Worm (Caenorhabditis elegans): ENCODE results near the gene Y17D7C.1.
"Not testable (repeated sequence)": the region's sequence is repeated elsewhere in the genome, so short reads cannot be mapped to it uniquely, and the experiment has no call there.

Y17D7C.1 gene

DNA sequence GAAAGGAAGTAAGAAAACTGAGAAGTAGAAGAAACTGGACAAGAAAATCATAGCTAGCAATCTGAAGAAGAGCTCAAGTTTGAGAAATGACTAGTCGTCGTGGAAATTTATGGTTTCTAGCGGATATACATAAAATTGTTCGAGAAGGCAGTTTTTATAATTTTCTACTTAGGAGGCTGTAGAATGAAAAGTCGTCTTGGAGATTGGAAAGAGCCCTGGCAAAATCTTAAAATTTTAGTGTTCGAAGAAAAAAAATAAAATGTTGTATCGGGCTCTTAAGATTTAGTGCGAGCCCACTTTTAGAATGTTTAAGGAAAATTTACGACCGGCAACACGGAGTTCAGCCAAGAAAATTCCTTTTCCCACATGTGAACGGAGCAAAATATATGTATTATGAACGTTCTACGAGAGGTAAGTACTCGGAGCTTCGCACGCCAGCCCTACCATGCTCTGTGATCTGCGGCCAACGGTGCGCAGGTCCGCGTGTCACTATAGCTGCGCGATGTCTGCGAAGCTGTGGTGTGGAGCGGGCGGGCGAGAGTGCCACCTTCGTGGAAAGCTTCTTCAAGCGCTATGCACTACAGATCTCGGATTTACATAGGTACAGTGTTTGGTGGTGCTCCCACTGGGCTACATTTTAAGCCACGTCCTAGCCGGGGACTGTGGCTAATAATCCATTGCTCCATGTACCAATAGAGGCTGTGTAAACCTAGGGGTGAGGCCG, 40.7 kb downstream of the Y17D7C.1 start, which contains the start of gene clec-251:
clec-251 (minus strand) TSS at position 51 of the 724 bp plus-strand sequence.
- TF ChIP-seq snpc-1.2 (GFP tag; IDR thresholded peaks at IDR 0.05) (no peak), skn-1 (tag; optimal IDR thresholded peaks at IDR 0.05) (no peak), set-16 (GFP tag; IDR thresholded peaks at IDR 0.05) (peak; percentile 51; the same call in 1 of the 2 replicates), pha-4 (GFP tag; IDR thresholded peaks at IDR 0.05) (no peak), pha-4 (tag; optimal IDR thresholded peaks at IDR 0.05) (no peak), aha-1 (tag) (peak; percentile 35), dpl-1 (GFP tag; optimal IDR thresholded peaks at IDR 0.05) (no peak), ceh-62 (tag; optimal IDR thresholded peaks at IDR 0.05) (no peak)

DNA sequence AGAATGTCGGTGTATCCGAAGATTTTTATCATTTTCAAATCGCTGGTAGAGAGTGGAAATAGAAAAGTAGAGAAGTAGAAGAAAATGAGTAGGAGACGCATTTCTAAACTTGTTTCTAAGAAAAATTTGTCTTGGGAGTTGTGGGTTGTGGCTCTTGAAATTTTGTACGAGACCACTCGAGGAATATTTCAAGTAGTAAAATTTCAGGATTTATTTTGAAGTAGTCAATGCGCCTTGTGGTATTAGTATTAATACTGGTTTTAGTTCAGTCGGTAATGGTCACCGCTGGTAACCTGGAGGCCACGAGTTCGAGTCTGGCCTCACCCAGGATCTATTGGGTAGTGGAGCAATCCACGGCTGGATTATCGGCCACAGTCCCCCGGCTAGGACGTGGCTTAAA, 42.4 kb downstream of the Y17D7C.1 start, which contains the start of gene clec-252:
clec-252 (minus strand) TSS at position 101 of the 400 bp plus-strand sequence.
- no peak for TF ChIP-seq pqm-1 (tag; optimal IDR thresholded peaks at IDR 0.05)
- no peak for TF ChIP-seq T20F7.1 (GFP tag; optimal IDR thresholded peaks at IDR 0.05)
- no peak for TF ChIP-seq mep-1 (tag; optimal IDR thresholded peaks at IDR 0.05)
- TF ChIP-seq lin-15B (tag; optimal IDR thresholded peaks at IDR 0.05), result no peak
- no peak for TF ChIP-seq ceh-28 (tag; optimal IDR thresholded peaks at IDR 0.05)
- TF ChIP-seq unc-62 (GFP tag; optimal IDR thresholded peaks at IDR 0.05 in 1 of 2), result peak in 1 of 2 experiments; percentile 41
- no peak for TF ChIP-seq unc-62 (tag; optimal IDR thresholded peaks at IDR 0.05)

DNA sequence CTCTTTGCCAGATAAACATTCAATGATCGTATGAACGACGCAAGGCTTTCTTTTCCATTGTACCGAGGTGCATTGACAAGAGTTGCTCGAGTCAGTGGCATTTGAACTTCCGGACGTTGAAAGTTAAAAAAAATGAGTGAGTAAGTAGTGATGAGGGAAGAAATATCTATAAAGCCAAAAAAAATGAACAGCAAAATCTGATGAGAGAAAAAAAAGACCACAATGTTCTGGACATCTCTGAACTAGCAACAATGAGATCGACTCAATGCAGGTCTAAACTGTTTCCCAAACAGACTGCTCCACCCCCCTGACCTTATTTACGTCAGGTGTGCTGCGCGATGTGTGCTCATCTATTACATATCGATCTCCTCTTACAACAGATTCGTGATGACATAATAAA, 44.1 kb downstream of the Y17D7C.1 start, which contains the start of the genes F11D11.21 and F11D11.12:
F11D11.21 (minus strand) TSS at position 101 of the 400 bp plus-strand sequence.
F11D11.12 (minus strand) TSS at position 238 of the 400 bp plus-strand sequence.
- no peak for TF ChIP-seq nhr-6 (tag; optimal IDR thresholded peaks at IDR 0.05)
- TF ChIP-seq mdl-1 (tag; optimal IDR thresholded peaks at IDR 0.05), result no peak
- no peak for TF ChIP-seq lir-3 (tag; optimal IDR thresholded peaks at IDR 0.05)
- no peak for TF ChIP-seq nhr-42 (GFP tag; IDR thresholded peaks at IDR 0.05)
- TF ChIP-seq daf-19 (GFP tag; conservative IDR thresholded peaks at IDR 0.05), result no peak
- peak in 1 of 2 experiments; percentile 17 for TF ChIP-seq unc-62 (GFP tag; optimal IDR thresholded peaks at IDR 0.05 in 1 of 2)
- no peak for TF ChIP-seq unc-62 (tag; optimal IDR thresholded peaks at IDR 0.05)

DNA sequence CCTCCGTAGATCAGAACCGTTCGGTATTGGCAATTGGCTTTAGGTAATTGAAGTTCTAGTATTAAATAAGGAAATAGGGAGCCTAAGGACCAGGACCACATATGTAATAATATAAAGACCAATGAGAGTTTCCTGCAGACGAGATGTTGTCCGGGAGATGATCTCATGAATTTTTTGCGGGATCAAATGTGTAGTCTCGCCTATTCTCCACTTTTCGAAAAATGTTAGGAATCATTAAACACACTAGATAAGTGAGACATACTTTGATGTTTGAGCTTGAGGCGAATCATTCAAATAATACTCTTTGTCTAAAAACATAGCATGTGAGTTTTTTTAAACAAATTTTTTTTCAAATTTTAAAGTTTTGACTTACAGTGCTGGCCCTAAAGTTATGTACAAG, 46.7 kb downstream of the Y17D7C.1 start, which contains the start of gene F11D11.6:
F11D11.6 (minus strand) TSS at position 101 of the 400 bp plus-strand sequence.
- TF ChIP-seq Y105C5A.15 (GFP tag; IDR thresholded peaks at IDR 0.05) (no peak), nhr-48 (tag; optimal IDR thresholded peaks at IDR 0.05) (no peak), zag-1 (tag; optimal IDR thresholded peaks at IDR 0.05) (no peak), lin-13 (GFP tag; optimal IDR thresholded peaks at IDR 0.05) (no peak), ama-1 (optimal IDR thresholded peaks at IDR 0.05) (no peak), ceh-82 (tag; optimal IDR thresholded peaks at IDR 0.05) (no peak), nhr-77 (tag; optimal IDR thresholded peaks at IDR 0.05) (no peak), nhr-28 (tag; optimal IDR thresholded peaks at IDR 0.05) (no peak), ceh-32 (tag; optimal IDR thresholded peaks at IDR 0.05; ENCODE audit: poor library complexity) (no peak), ceh-62 (tag; optimal IDR thresholded peaks at IDR 0.05) (no peak), tra-1 (GFP tag; IDR thresholded peaks at IDR 0.05) (no peak), rbr-2 (tag; optimal IDR thresholded peaks at IDR 0.05) (no peak), aly-2 (tag; optimal IDR thresholded peaks at IDR 0.05) (no peak), ceh-20 (GFP tag; IDR thresholded peaks at IDR 0.05) (no peak), mxl-2 (GFP tag; conservative IDR thresholded peaks at IDR 0.05) (no peak), dpl-1 (GFP tag; optimal IDR thresholded peaks at IDR 0.05) (no peak), nhr-42 (GFP tag; IDR thresholded peaks at IDR 0.05) (no peak)

DNA sequence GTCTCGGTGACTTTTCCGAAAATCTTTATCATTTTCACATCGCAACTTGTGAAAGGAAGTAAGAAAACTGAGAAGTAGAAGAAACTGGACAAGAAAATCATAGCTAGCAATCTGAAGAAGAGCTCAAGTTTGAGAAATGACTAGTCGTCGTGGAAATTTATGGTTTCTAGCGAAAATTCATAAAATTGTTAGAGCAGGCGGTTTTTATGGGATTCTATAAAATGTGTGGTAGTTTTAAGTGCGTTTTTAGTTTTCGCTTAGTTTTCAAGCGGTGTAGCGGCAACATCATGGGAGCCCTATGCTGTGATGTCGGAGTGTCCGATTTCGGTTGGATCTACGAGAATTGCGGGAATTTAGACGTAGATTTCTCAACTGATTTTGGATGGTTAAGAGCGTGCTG, 48.0 kb downstream of the Y17D7C.1 start, which contains the start of gene clec-254:
clec-254 (minus strand) TSS at position 101 of the 400 bp plus-strand sequence.
- not testable (repeated sequence) for TF ChIP-seq daf-12 (tag; optimal IDR thresholded peaks at IDR 0.05); mxl-3 (GFP tag; optimal IDR thresholded peaks at IDR 0.05); nhr-6 (tag; optimal IDR thresholded peaks at IDR 0.05)
